Worm (Caenorhabditis elegans): ENCODE results near the gene K07B1.4.

Gene K07B1.4

ce11 chrV:9340318-9340717 lies 11.5 kb downstream of the K07B1.4 start (continued):
- TF ChIP-seq tlf-1 (GFP tag; optimal IDR thresholded peaks at IDR 0.05) (peak; percentile 47), dox-1 (GFP tag; IDR thresholded peaks at IDR 0.05) (peak; percentile 58; the same call in 1 of the 2 replicates), hmg-20 (GFP tag; IDR thresholded peaks at IDR 0.05) (0 out of 2 replicates have a peak, but pooled peaks have one; percentile 54), hsf-1 (GFP tag; IDR thresholded peaks at IDR 0.05) (peak; percentile 59; the same call in 1 of the 2 replicates), C06A6.2 (GFP tag; conservative IDR thresholded peaks at IDR 0.05) (peak; percentile 80), B0019.2 (GFP tag; conservative IDR thresholded peaks at IDR 0.05) (peak; percentile 32; the same call in 1 of the 2 replicates), madf-10 (tag; optimal IDR thresholded peaks at IDR 0.05) (no peak), mcd-1 (GFP tag; IDR thresholded peaks at IDR 0.05) (peak; percentile 49; the same call in 1 of the 2 replicates), efl-1 (GFP tag; optimal IDR thresholded peaks at IDR 0.05) (no peak), egl-44 (GFP tag; IDR thresholded peaks at IDR 0.05) (peak; percentile 72; the same call in 1 of the 2 replicates), madf-3 (GFP tag; IDR thresholded peaks at IDR 0.05) (peak; percentile 80), Y67H2A.10 (GFP tag; conservative IDR thresholded peaks at IDR 0.05) (0 out of 2 replicates have a peak, but pooled peaks have one; percentile 24), nhr-90 (tag; optimal IDR thresholded peaks at IDR 0.05) (no peak), F49E8.2 (tag; optimal IDR thresholded peaks at IDR 0.05; ENCODE audit: insufficient read depth) (peak; percentile 37), ztf-25 (GFP tag; IDR thresholded peaks at IDR 0.05) (peak; percentile 70; the same call in 1 of the 2 replicates), pbrm-1 (GFP tag; IDR thresholded peaks at IDR 0.05) (peak; percentile 80), repo-1 (tag; optimal IDR thresholded peaks at IDR 0.05) (peak; percentile 75), nfya-2 (GFP tag; IDR thresholded peaks at IDR 0.05) (peak; percentile 81), ama-1 (optimal IDR thresholded peaks at IDR 0.05) (no peak), ama-1 (GFP tag; optimal IDR thresholded peaks at IDR 0.05) (no peak), ztf-28 (GFP tag; IDR thresholded peaks at IDR 0.05) (peak; percentile 28; the same call in 1 of the 2 replicates), ekl-4 (GFP tag; IDR thresholded peaks at IDR 0.05) (peak; percentile 75), D2030.7 (GFP tag; IDR thresholded peaks at IDR 0.05) (peak; percentile 26; the same call in 1 of the 2 replicates), Y53G8AR.9 (GFP tag; conservative IDR thresholded peaks at IDR 0.05) (peak; percentile 96), aptf-2 (GFP tag; conservative IDR thresholded peaks at IDR 0.05) (0 out of 2 replicates have a peak, but pooled peaks have one; percentile 27), F39B2.1 (GFP tag; IDR thresholded peaks at IDR 0.05) (peak; percentile 50; the same call in 1 of the 2 replicates), F37B4.10 (GFP tag; IDR thresholded peaks at IDR 0.05) (peak; percentile 94), ceh-91 (GFP tag; IDR thresholded peaks at IDR 0.05) (peak; percentile 59; the same call in 1 of the 2 replicates), lin-26 (GFP tag; IDR thresholded peaks at IDR 0.05) (peak; percentile 45), sdz-38 (tag; optimal IDR thresholded peaks at IDR 0.05) (no peak), K12H6.12 (tag; optimal IDR thresholded peaks at IDR 0.05) (peak; percentile 8), snpc-3.4 (tag; optimal IDR thresholded peaks at IDR 0.05) (no peak), mel-28 (tag; optimal IDR thresholded peaks at IDR 0.05; ENCODE audit: borderline replicate concordance) (peak; percentile 21), egrh-3 (GFP tag; IDR thresholded peaks at IDR 0.05) (no peak), C17E4.6 (GFP tag; IDR thresholded peaks at IDR 0.05) (peak; percentile 54; the same call in 1 of the 2 replicates), madf-8 (GFP tag; conservative IDR thresholded peaks at IDR 0.05) (no peak), egl-18 (GFP tag; IDR thresholded peaks at IDR 0.05) (no peak), cebp-2 (GFP tag; IDR thresholded peaks at IDR 0.05) (peak; percentile 97), aptf-3 (GFP tag; IDR thresholded peaks at IDR 0.05) (0 out of 2 replicates have a peak, but pooled peaks have one; percentile 11), zim-3 (tag; optimal IDR thresholded peaks at IDR 0.05) (no peak), Y95B8A.8 (GFP tag; IDR thresholded peaks at IDR 0.05) (peak; percentile 88), attf-6 (GFP tag; IDR thresholded peaks at IDR 0.05) (0 out of 2 replicates have a peak, but pooled peaks have one; percentile 42), ceh-79 (tag; optimal IDR thresholded peaks at IDR 0.05) (peak; percentile 52), rpc-1 (optimal IDR thresholded peaks at IDR 0.05) (no peak), rpc-1 (tag; optimal IDR thresholded peaks at IDR 0.05) (no peak), sea-2 (GFP tag; IDR thresholded peaks at IDR 0.05) (peak; percentile 65; the same call in 1 of the 2 replicates), gei-17 (GFP tag; optimal IDR thresholded peaks at IDR 0.05) (no peak), lin-54 (GFP tag; optimal IDR thresholded peaks at IDR 0.05) (no peak), lin-35 (GFP tag; optimal IDR thresholded peaks at IDR 0.05) (peak in 1 of 3 experiments; percentile 49)

All from whole organism, young adult.